Worm (Caenorhabditis elegans): ENCODE measurements around the gene ZK688.9.

- TF ChIP-seq F49E8.2 (tag; optimal IDR thresholded peaks at IDR 0.05; ENCODE audit: insufficient read depth) (no peak), attf-3 (GFP tag; conservative IDR thresholded peaks at IDR 0.05) (no peak), atf-7 (tag; optimal IDR thresholded peaks at IDR 0.05) (no peak), ekl-4 (GFP tag; IDR thresholded peaks at IDR 0.05) (no peak), sea-2 (GFP tag; IDR thresholded peaks at IDR 0.05) (no peak), F55B11.4 (tag; optimal IDR thresholded peaks at IDR 0.05; ENCODE audit: borderline replicate concordance, insufficient read depth) (no peak), nhr-90 (tag; optimal IDR thresholded peaks at IDR 0.05) (no peak), dox-1 (GFP tag; IDR thresholded peaks at IDR 0.05) (no peak), B0019.2 (GFP tag; conservative IDR thresholded peaks at IDR 0.05) (no peak)
Measured at ce11 chrIII:7848173-7848572, 34.6 kb downstream of the ZK688.9 start.

Measured in whole organism, young adult.